Fruit fly (Drosophila melanogaster) Kc167 (cell line): ENCODE results near the gene Cds.

Source experiments
- Sin3A ChIP-seq: fragments of >200 bp; optimal IDR thresholded peaks from 2 replicates; lab custom pipeline; 2018; ENCODE audit warnings: missing external identifiers
- h ChIP-seq: fragments of >200 bp; optimal IDR thresholded peaks from 3 replicates; lab custom pipeline; 2018; ENCODE audit warnings: missing external identifiers
- insv ChIP-seq: fragments of >200 bp; optimal IDR thresholded peaks from 3 replicates; lab custom pipeline; 2018; ENCODE audit warnings: missing external identifiers

DNA sequence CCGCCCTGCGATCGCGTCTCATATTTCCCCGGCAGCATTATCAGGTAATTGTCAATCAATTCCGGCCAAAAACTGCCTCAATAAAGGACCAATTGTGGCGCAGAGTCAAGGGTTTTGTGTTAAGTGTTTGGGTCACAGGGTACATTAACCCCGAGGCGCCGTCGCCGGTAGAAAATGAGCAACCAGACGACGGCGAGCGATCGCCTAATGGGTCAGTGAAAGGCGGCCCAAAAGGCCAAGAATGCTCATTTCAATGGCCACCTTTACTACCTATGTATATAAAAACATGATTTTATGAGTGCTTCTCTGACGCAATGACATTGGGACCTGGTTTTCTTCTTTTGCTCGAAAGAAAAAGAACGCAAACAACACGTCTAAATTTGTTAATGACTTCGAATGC, 48.0 kb upstream of the Cds start:
- TF ChIP-seq h (no peak), Sin3A (lab: Kevin White, UChicago) (no peak), insv (lab: Kevin White, UChicago) (no peak)
